Fruit fly (Drosophila melanogaster) whole organism: ENCODE measurements around the gene wit.

ENCODE experiments used
- CG8478 ChIP-seq: fragments of >200 bp; optimal IDR thresholded peaks from 2 replicates; lab custom pipeline; 2018; ENCODE audit warnings: inconsistent platforms
- Dll ChIP-seq: fragments of >200 bp; optimal IDR thresholded peaks from 2 replicates; lab custom pipeline; 2017
- EcR ChIP-seq, 2 experiments: fragments of >200 bp; optimal IDR thresholded peaks; 2 replicates each; lab custom pipeline; 2017; ENCODE audit warnings: missing biosample characterization in 2 of 2, missing genetic modification characterization in 2 of 2, missing genetic modification reagents in 2 of 2
- pan ChIP-seq: fragments of >200 bp; optimal IDR thresholded peaks from 2 replicates; lab custom pipeline; 2017
- psq ChIP-seq: fragments of >200 bp; optimal IDR thresholded peaks from 2 replicates; lab custom pipeline; 2017
- usp ChIP-seq: fragments of >200 bp; optimal IDR thresholded peaks from 2 replicates; lab custom pipeline; 2017; ENCODE audit warnings: missing biosample characterization, missing genetic modification characterization, mixed read lengths

DNA sequence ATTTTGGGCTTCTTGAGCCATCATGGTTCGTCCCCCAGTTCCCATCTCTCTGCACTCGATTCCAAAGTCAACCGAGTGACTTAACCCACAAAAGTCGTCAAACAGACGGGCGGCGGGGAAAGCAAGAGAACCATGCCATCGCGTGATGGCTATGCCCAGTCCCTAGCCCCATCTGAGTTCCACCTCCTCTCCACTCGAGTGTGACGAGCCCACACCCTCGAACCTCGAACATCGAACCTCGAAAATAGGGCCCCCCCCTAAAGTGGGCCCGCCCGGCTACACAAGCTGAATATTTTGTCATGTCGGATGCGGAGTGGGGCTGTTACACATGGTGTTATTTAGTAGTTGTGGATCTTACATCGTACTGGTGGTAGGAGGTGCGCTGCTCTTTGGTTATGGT, 25.0 kb upstream of the wit start:
- TF ChIP-seq CG8478, result no peak
- no peak for TF ChIP-seq pan (lab: Kevin White, UChicago)
- TF ChIP-seq psq (lab: Kevin White, UChicago), result no peak
- no peak for TF ChIP-seq Dll (lab: Kevin White, UChicago)
- TF ChIP-seq EcR (GFP tag; optimal IDR thresholded peaks at IDR 0.05; lab: Kevin White, UChicago), result no peak
- TF ChIP-seq usp (GFP tag; lab: Kevin White, UChicago), result no peak
